Fruit fly (Drosophila melanogaster) whole organism, embryonic: ENCODE measurements around the gene KP78a.

Experiments used
- Antp ChIP-seq: fragments of 200-800 bp; sonication (Bioruptor generic); optimal IDR thresholded peaks from 3 replicates; lab custom pipeline; 2016; ENCODE audit warnings: missing biosample characterization, missing genetic modification characterization
- CG1024 ChIP-seq: fragments of 200-800 bp; sonication (Bioruptor generic); IDR thresholded peaks from 2 replicates; pipeline ENCODE4 v1.3.6; 2022; ENCODE audit warnings: missing biosample characterization, missing genetic modification characterization
- CG10366 ChIP-seq: fragments of 200-800 bp; sonication (Bioruptor generic); IDR thresholded peaks from 2 replicates; pipeline ENCODE4 v1.3.6; 2022; ENCODE audit warnings: missing biosample characterization, missing genetic modification characterization
- CG10959 ChIP-seq: fragments of 200-800 bp; sonication (Bioruptor generic); IDR thresholded peaks from 2 replicates; pipeline ENCODE4 v1.3.6; 2022; ENCODE audit warnings: missing biosample characterization, missing genetic modification characterization
- CG11695 ChIP-seq: fragments of 200-800 bp; sonication (Bioruptor generic); IDR thresholded peaks from 3 replicates; pipeline ENCODE4 v1.3.6; 2022; ENCODE audit warnings: missing biosample characterization, missing genetic modification characterization
- CG14441 ChIP-seq: fragments of 200-800 bp; sonication (Bioruptor generic); IDR thresholded peaks from 2 replicates; pipeline ENCODE4 v1.3.6; 2022; ENCODE audit warnings: missing biosample characterization, missing genetic modification characterization
- CG17829 ChIP-seq: fragments of 200-800 bp; optimal IDR thresholded peaks from 2 replicates; lab custom pipeline; 2019; ENCODE audit warnings: missing biosample characterization, mild to moderate bottlenecking, missing genetic modification characterization, moderate library complexity
- CG2116 ChIP-seq: fragments of 200-800 bp; sonication (Bioruptor generic); optimal IDR thresholded peaks from 3 replicates; lab custom pipeline; 2018; ENCODE audit warnings: missing biosample characterization, mild to moderate bottlenecking, missing genetic modification characterization
- CG2712 ChIP-seq: fragments of 200-800 bp; optimal IDR thresholded peaks from 3 replicates; lab custom pipeline; 2019; ENCODE audit warnings: missing biosample characterization, mild to moderate bottlenecking, missing genetic modification characterization, moderate library complexity
- CG3065 ChIP-seq: fragments of 200-800 bp; sonication (Bioruptor generic); optimal IDR thresholded peaks from 2 replicates; lab custom pipeline; 2016; ENCODE audit warnings: missing biosample characterization, missing genetic modification characterization
- CG3163 ChIP-seq: fragments of 200-800 bp; sonication (Bioruptor generic); optimal IDR thresholded peaks from 3 replicates; lab custom pipeline; 2016; ENCODE audit warnings: missing biosample characterization, missing genetic modification characterization
- CG4282 ChIP-seq: fragments of 200-800 bp; sonication (Bioruptor generic); optimal IDR thresholded peaks from 2 replicates; lab custom pipeline; 2016; ENCODE audit warnings: missing biosample characterization, missing genetic modification characterization
- CG6175 ChIP-seq: fragments of 200-800 bp; sonication (Bioruptor generic); IDR thresholded peaks from 3 replicates; pipeline ENCODE4 v1.3.6; 2022; ENCODE audit warnings: missing biosample characterization, missing genetic modification characterization
- CG6272 ChIP-seq: fragments of 200-800 bp; sonication (Bioruptor generic); IDR thresholded peaks from 2 replicates; pipeline ENCODE4 v1.3.6; 2022; ENCODE audit warnings: missing biosample characterization, missing genetic modification characterization
- CG6813 ChIP-seq: fragments of 200-800 bp; sonication (Bioruptor generic); optimal IDR thresholded peaks from 2 replicates; lab custom pipeline; 2017; ENCODE audit warnings: missing biosample characterization, missing genetic modification characterization, mild to moderate bottlenecking, moderate library complexity, missing genetic modification reagents
- CG7357 ChIP-seq: fragments of 200-800 bp; sonication (Bioruptor generic); IDR thresholded peaks from 3 replicates; pipeline ENCODE4 v1.3.6; 2022; ENCODE audit warnings: missing biosample characterization, missing genetic modification characterization
- CTCF ChIP-seq: fragments of 200-800 bp; sonication (Bioruptor generic); optimal IDR thresholded peaks from 2 replicates; lab custom pipeline; 2017; ENCODE audit warnings: missing biosample characterization, mild to moderate bottlenecking, missing genetic modification characterization, moderate library complexity
- Dad ChIP-seq: fragments of 200-800 bp; sonication (Bioruptor generic); optimal IDR thresholded peaks from 3 replicates; lab custom pipeline; 2016; ENCODE audit warnings: missing biosample characterization, missing genetic modification characterization
- Dip2 ChIP-seq: fragments of 200-800 bp; sonication (Bioruptor generic); IDR thresholded peaks from 2 replicates; pipeline ENCODE4 v1.3.6; 2022; ENCODE audit warnings: missing biosample characterization, missing genetic modification characterization
- Dip3 ChIP-seq: fragments of 200-800 bp; sonication (Bioruptor generic); optimal IDR thresholded peaks from 3 replicates; lab custom pipeline; 2016; ENCODE audit warnings: missing biosample characterization, missing genetic modification characterization
- Fer1 ChIP-seq: fragments of 200-800 bp; sonication (Bioruptor generic); optimal IDR thresholded peaks from 2 replicates; lab custom pipeline; 2017; ENCODE audit warnings: missing biosample characterization, mild to moderate bottlenecking, missing genetic modification characterization
- Fer2 ChIP-seq: fragments of 200-800 bp; sonication (Bioruptor generic); optimal IDR thresholded peaks from 2 replicates; lab custom pipeline; 2018; ENCODE audit warnings: missing biosample characterization, mild to moderate bottlenecking, missing genetic modification characterization, moderate library complexity
- HHEX ChIP-seq: fragments of 200-800 bp; sonication (Bioruptor generic); optimal IDR thresholded peaks from 3 replicates; lab custom pipeline; 2017; ENCODE audit warnings: missing biosample characterization, mild to moderate bottlenecking, missing genetic modification characterization, missing genetic modification reagents
- HLH3B ChIP-seq: fragments of 200-800 bp; sonication (Bioruptor generic); IDR thresholded peaks from 2 replicates; pipeline ENCODE4 v1.3.6; 2022; ENCODE audit warnings: missing biosample characterization, missing genetic modification characterization
- HLHmδ ChIP-seq: fragments of 200-800 bp; sonication (Bioruptor generic); optimal IDR thresholded peaks from 2 replicates; lab custom pipeline; 2018; ENCODE audit warnings: missing biosample characterization, mild to moderate bottlenecking, missing genetic modification characterization, moderate library complexity
- Hmx ChIP-seq: fragments of 200-800 bp; sonication (Bioruptor generic); optimal IDR thresholded peaks from 2 replicates; lab custom pipeline; 2016; ENCODE audit warnings: missing biosample characterization, missing genetic modification characterization
- MTF-1 ChIP-seq: fragments of 200-800 bp; sonication (Bioruptor generic); optimal IDR thresholded peaks from 2 replicates; lab custom pipeline; 2018; ENCODE audit warnings: missing biosample characterization, mild to moderate bottlenecking, missing genetic modification characterization, borderline replicate concordance
- Nf-YB ChIP-seq: fragments of 200-800 bp; sonication (Bioruptor generic); optimal IDR thresholded peaks from 3 replicates; lab custom pipeline; 2019; ENCODE audit warnings: missing biosample characterization, mild to moderate bottlenecking, missing genetic modification characterization, moderate library complexity
- Spps ChIP-seq: fragments of 200-800 bp; sonication (Bioruptor generic); optimal IDR thresholded peaks from 2 replicates; lab custom pipeline; 2018; ENCODE audit warnings: missing biosample characterization, mild to moderate bottlenecking, missing genetic modification characterization
- Tbp ChIP-seq: fragments of >200 bp; optimal IDR thresholded peaks from 2 replicates; lab custom pipeline; 2018; ENCODE audit warnings: missing biosample characterization, missing genetic modification characterization
- Trl ChIP-seq, 3 experiments: fragments of >200 bp in 2 of 3; fragments of 200-800 bp in 1 of 3; sonication (Bioruptor generic) in 1 of 3; optimal IDR thresholded peaks; 2 replicates in 1 of 3; 3 replicates in 2 of 3; lab custom pipeline; 2016 to 2017; ENCODE audit warnings: missing biosample characterization in 1 of 3, missing genetic modification characterization in 1 of 3
- bbx ChIP-seq: fragments of 200-800 bp; sonication (Bioruptor generic); IDR thresholded peaks from 2 replicates; pipeline ENCODE4 v1.3.6; 2022; ENCODE audit warnings: missing biosample characterization, missing genetic modification characterization; ENCODE audit not compliant: partially characterized antibody
- bsh ChIP-seq, 2 experiments: fragments of 200-800 bp; sonication (Bioruptor generic); optimal IDR thresholded peaks; 2 replicates each; lab custom pipeline; 2017 to 2018; ENCODE audit warnings: mild to moderate bottlenecking in 2 of 2, missing biosample characterization in 2 of 2, missing genetic modification characterization in 2 of 2, moderate library complexity in 1 of 2
- chif ChIP-seq, 2 experiments: fragments of 200-800 bp; sonication (Bioruptor generic); optimal IDR thresholded peaks; 3 replicates each; lab custom pipeline; 2016; ENCODE audit warnings: missing biosample characterization in 2 of 2, missing genetic modification characterization in 2 of 2
- crol ChIP-seq: fragments of 200-800 bp; sonication (Bioruptor generic); IDR thresholded peaks from 2 replicates; pipeline ENCODE4 v1.3.6; 2022; ENCODE audit warnings: missing biosample characterization, missing genetic modification characterization
- dm ChIP-seq: fragments of 200-800 bp; sonication (Bioruptor generic); optimal IDR thresholded peaks from 3 replicates; lab custom pipeline; 2016; ENCODE audit warnings: missing biosample characterization, missing genetic modification characterization
- kni ChIP-seq: fragments of 200-800 bp; sonication (Bioruptor generic); optimal IDR thresholded peaks from 3 replicates; lab custom pipeline; 2017; ENCODE audit warnings: mild to moderate bottlenecking, missing biosample characterization, missing genetic modification reagents, missing genetic modification characterization
- onecut ChIP-seq: fragments of 200-800 bp; sonication (Bioruptor generic); IDR thresholded peaks from 2 replicates; pipeline ENCODE4 v1.3.6; 2022; ENCODE audit warnings: missing biosample characterization, missing genetic modification characterization
- peb ChIP-seq: fragments of 200-800 bp; sonication (Bioruptor generic); IDR thresholded peaks from 2 replicates; pipeline ENCODE4 v1.3.6; 2022; ENCODE audit warnings: missing biosample characterization, missing genetic modification characterization
- pita ChIP-seq: fragments of 200-800 bp; sonication (Bioruptor generic); optimal IDR thresholded peaks from 2 replicates; lab custom pipeline; 2017; ENCODE audit warnings: missing biosample characterization, mild to moderate bottlenecking, missing genetic modification characterization
- ro ChIP-seq: fragments of 200-800 bp; sonication (Bioruptor generic); IDR thresholded peaks from 2 replicates; pipeline ENCODE4 v1.3.6; 2022; ENCODE audit warnings: missing biosample characterization, missing genetic modification characterization
- sna ChIP-seq: fragments of 200-800 bp; sonication (Bioruptor generic); IDR thresholded peaks from 2 replicates; pipeline ENCODE4 v1.3.6; 2022; ENCODE audit warnings: missing biosample characterization, missing genetic modification characterization; ENCODE audit not compliant: partially characterized antibody
- sob ChIP-seq: fragments of 200-800 bp; sonication (Bioruptor generic); IDR thresholded peaks from 2 replicates; pipeline ENCODE4 v1.3.6; 2022; ENCODE audit warnings: missing biosample characterization, missing genetic modification characterization
- ssp ChIP-seq: fragments of 200-800 bp; sonication (Bioruptor generic); IDR thresholded peaks from 2 replicates; pipeline ENCODE4 v1.3.6; 2022; ENCODE audit warnings: missing biosample characterization, missing genetic modification characterization
- trem ChIP-seq: fragments of 200-800 bp; optimal IDR thresholded peaks from 3 replicates; lab custom pipeline; 2019; ENCODE audit warnings: missing biosample characterization, mild to moderate bottlenecking, missing genetic modification characterization, moderate library complexity
- unc-4 ChIP-seq: fragments of 200-800 bp; sonication (Bioruptor generic); IDR thresholded peaks from 2 replicates; pipeline ENCODE4 v1.3.6; 2022; ENCODE audit warnings: missing biosample characterization, missing genetic modification characterization; ENCODE audit not compliant: partially characterized antibody
- yki ChIP-seq: fragments of >200 bp; optimal IDR thresholded peaks from 3 replicates; lab custom pipeline; 2018
- z ChIP-seq: fragments of 200-800 bp; sonication (Bioruptor generic); IDR thresholded peaks from 3 replicates; pipeline ENCODE4 v1.3.6; 2022; ENCODE audit warnings: missing biosample characterization, missing genetic modification characterization

KP78a gene

dm6 chr3R:11372053-11373016, 19.4 kb upstream of the KP78a start (continued):
- TF ChIP-seq ro (GFP tag; lab: Robert Waterston, UW) (no peak), bbx (GFP tag; lab: Robert Waterston, UW) (peak; percentile 74), HLHmδ (GFP tag; lab: Kevin White, UChicago) (peak; percentile 74), CG11695 (GFP tag; lab: Robert Waterston, UW) (0 out of 3 replicates have a peak, but pooled peaks have one; percentile 16), HLH3B (peak; percentile 26; the same call in 1 of the 2 replicates), CG6272 (0 out of 2 replicates have a peak, but pooled peaks have one; percentile 28), sob (GFP tag; lab: Robert Waterston, UW) (peak; percentile 62; the same call in 1 of the 2 replicates), Antp (GFP tag; lab: Kevin White, UChicago) (peak; percentile 44), CG3065 (GFP tag; lab: Kevin White, UChicago) (peak; percentile 31), trem (tag; lab: Kevin White, UChicago) (peak; percentile 24), CG6813 (GFP tag; lab: Kevin White, UChicago) (no peak), Spps (tag; lab: Kevin White, UChicago) (peak; percentile 32), pita (GFP tag; lab: Kevin White, UChicago) (no peak), CG10959 (GFP tag; lab: Robert Waterston, UW) (no peak), CG2712 (tag; lab: Kevin White, UChicago) (peak; percentile 43), unc-4 (GFP tag; lab: Robert Waterston, UW) (0 out of 2 replicates have a peak, but pooled peaks have one; percentile 19), peb (GFP tag; lab: Robert Waterston, UW) (no peak), kni (GFP tag; lab: Kevin White, UChicago) (no peak), ssp (GFP tag; lab: Robert Waterston, UW) (no peak), Dip2 (GFP tag; lab: Robert Waterston, UW) (no peak), crol (GFP tag; lab: Robert Waterston, UW) (peak; percentile 26; the same call in 1 of the 2 replicates), dm (peak; percentile 35), MTF-1 (GFP tag; lab: Kevin White, UChicago) (no peak), Fer1 (GFP tag; lab: Kevin White, UChicago) (no peak), z (peak; percentile 67; the same call in 2 of the 3 replicates), CG4282 (GFP tag; lab: Kevin White, UChicago) (no peak), bsh (GFP tag; optimal IDR thresholded peaks at IDR 0.05; lab: Kevin White, UChicago) (peak in 1 of 2 experiments; percentile 20), Dad (GFP tag; lab: Kevin White, UChicago) (peak; percentile 24), Trl (optimal IDR thresholded peaks at IDR 0.05; lab: Kevin White, UChicago) (peak; percentile 53 to 74), Trl (GFP tag; optimal IDR thresholded peaks at IDR 0.05; lab: Kevin White, UChicago) (peak; percentile 13), chif (GFP tag; optimal IDR thresholded peaks at IDR 0.05; lab: Kevin White, UChicago) (peak in 1 of 2 experiments; percentile 53), Dip3 (GFP tag; lab: Kevin White, UChicago) (no peak), CG2116 (GFP tag; lab: Kevin White, UChicago) (peak; percentile 11), CG17829 (peak; percentile 66), Nf-YB (GFP tag; lab: Kevin White, UChicago) (peak; percentile 96), CG14441 (GFP tag; lab: Robert Waterston, UW) (0 out of 2 replicates have a peak, but pooled peaks have one; percentile 22), Hmx (GFP tag; lab: Kevin White, UChicago) (no peak), CG10366 (GFP tag; lab: Robert Waterston, UW) (no peak), sna (peak; percentile 34; the same call in 1 of the 2 replicates), CG6175 (peak; percentile 69; the same call in 2 of the 3 replicates), CG7357 (no peak), Tbp (GFP tag; lab: Kevin White, UChicago) (peak; percentile 53), CG3163 (peak; percentile 65), onecut (GFP tag; lab: Robert Waterston, UW) (no peak), Fer2 (no peak), CG1024 (GFP tag; lab: Robert Waterston, UW) (peak; percentile 41; the same call in 1 of the 2 replicates), HHEX (GFP tag; lab: Kevin White, UChicago) (peak; percentile 29), yki (no peak), CTCF (peak; percentile 28)
